ENCODE assay signal across 1 fruit fly cellular context in the genomic region with DNA sequence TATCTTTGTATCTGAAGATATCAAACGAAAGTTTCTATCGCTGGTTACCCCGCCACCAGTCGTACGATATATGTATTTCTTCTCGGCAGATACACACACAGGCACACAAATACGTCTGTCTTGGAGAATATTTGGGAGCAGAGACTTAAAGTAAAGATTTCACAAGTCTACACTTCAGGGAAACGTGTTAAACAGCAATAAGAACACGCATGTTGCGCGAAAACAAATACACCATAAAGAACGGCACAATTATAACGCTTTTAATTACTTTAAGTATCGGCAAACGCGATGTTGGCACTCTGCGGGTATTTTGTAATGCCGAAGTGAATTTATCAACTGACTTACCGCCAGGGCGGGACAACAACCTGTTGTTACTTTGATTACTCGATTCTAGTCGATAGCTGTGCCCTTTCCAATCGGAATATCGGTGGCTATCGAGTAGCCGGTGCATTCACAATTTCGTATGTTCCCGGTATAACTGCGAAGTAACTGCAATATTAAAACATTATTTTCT.
TF ChIP-seq lines count a peak whose summit lies in the region.

A gene (minus strand): TSS at position 367 of the 514 bp plus-strand sequence.

TF ChIP-seq in whole organism, embryonic, 481 proteins besides CTCF, POLR2A, EP300 and RAD21 (continued from another document):
- no peak for TF ChIP-seq lov (optimal IDR thresholded peaks at IDR 0.05; lab: Kevin White, UChicago)
- TF ChIP-seq lov (GFP tag; IDR thresholded peaks at IDR 0.05; lab: Robert Waterston, UW): no peak
- TF ChIP-seq vnd (GFP tag; IDR thresholded peaks at IDR 0.05; lab: Robert Waterston, UW; ENCODE audit: partially characterized antibody): peak; percentile 33; the same call in 2 of the 3 replicates
- TF ChIP-seq CG8290 (GFP tag; optimal IDR thresholded peaks at IDR 0.05; lab: Kevin White, UChicago): no peak
- peak in 1 of 2 experiments; percentile 14 for TF ChIP-seq CG8290 (tag; optimal IDR thresholded peaks at IDR 0.05; lab: Kevin White, UChicago)
- peak; percentile 70 for TF ChIP-seq Dll (GFP tag; IDR thresholded peaks at IDR 0.05; lab: Robert Waterston, UW; ENCODE audit: partially characterized antibody)
- TF ChIP-seq CG12299 (tag; optimal IDR thresholded peaks at IDR 0.05; lab: Kevin White, UChicago): no peak
- peak; percentile 53 for TF ChIP-seq CG34376 (GFP tag; optimal IDR thresholded peaks at IDR 0.05; lab: Kevin White, UChicago)
- TF ChIP-seq Hr3 (GFP tag; optimal IDR thresholded peaks at IDR 0.05; lab: Kevin White, UChicago): no peak
- TF ChIP-seq Sin3A (optimal IDR thresholded peaks at IDR 0.05; lab: Kevin White, UChicago): peak; percentile 29
- TF ChIP-seq CG10654 (GFP tag; optimal IDR thresholded peaks at IDR 0.05; lab: Kevin White, UChicago): no peak
- no peak for TF ChIP-seq Gug (GFP tag; IDR thresholded peaks at IDR 0.05; lab: Robert Waterston, UW)
- no peak for TF ChIP-seq z (GFP tag; IDR thresholded peaks at IDR 0.05; lab: Robert Waterston, UW)
- peak; percentile 37 for TF ChIP-seq CG1603 (tag; optimal IDR thresholded peaks at IDR 0.05; lab: Kevin White, UChicago)
- no peak for TF ChIP-seq nmo (GFP tag; optimal IDR thresholded peaks at IDR 0.05; lab: Kevin White, UChicago)
- no peak for TF ChIP-seq al (GFP tag; IDR thresholded peaks at IDR 0.05; lab: Robert Waterston, UW)
- no peak for TF ChIP-seq Oaz (GFP tag; IDR thresholded peaks at IDR 0.05; lab: Robert Waterston, UW)
- TF ChIP-seq CG34224 (GFP tag; IDR thresholded peaks at IDR 0.05; lab: Robert Waterston, UW; ENCODE audit: partially characterized antibody): peak; percentile 45; the same call in 2 of the 3 replicates
- TF ChIP-seq Lpt (GFP tag; optimal IDR thresholded peaks at IDR 0.05; lab: Kevin White, UChicago): no peak
- no peak for TF ChIP-seq NC2α (GFP tag; optimal IDR thresholded peaks at IDR 0.05; lab: Kevin White, UChicago)
- no peak for TF ChIP-seq CG12155 (GFP tag; optimal IDR thresholded peaks at IDR 0.05; lab: Kevin White, UChicago)
- TF ChIP-seq hbn (GFP tag; IDR thresholded peaks at IDR 0.05; lab: Robert Waterston, UW; ENCODE audit: partially characterized antibody): peak; percentile 15; the same call in 1 of the 2 replicates
- TF ChIP-seq CG6765 (GFP tag; optimal IDR thresholded peaks at IDR 0.05; lab: Kevin White, UChicago): no peak
- no peak for TF ChIP-seq CG2889 (GFP tag; IDR thresholded peaks at IDR 0.05; lab: Robert Waterston, UW)
- peak; percentile 11 for TF ChIP-seq lbe (GFP tag; optimal IDR thresholded peaks at IDR 0.05; lab: Kevin White, UChicago)
- no peak for TF ChIP-seq jumu (GFP tag; optimal IDR thresholded peaks at IDR 0.05; lab: Kevin White, UChicago)
- peak; percentile 72 for TF ChIP-seq bbx (GFP tag; IDR thresholded peaks at IDR 0.05; lab: Robert Waterston, UW; ENCODE audit: partially characterized antibody)
- peak; percentile 76 for TF ChIP-seq ato (GFP tag; IDR thresholded peaks at IDR 0.05; lab: Robert Waterston, UW; ENCODE audit: partially characterized antibody)
TF ChIP-seq in whole organism, embryonic: peak in this region for 64.
